Fruit fly (Drosophila melanogaster): ENCODE data around the gene CG10681.

DNA sequence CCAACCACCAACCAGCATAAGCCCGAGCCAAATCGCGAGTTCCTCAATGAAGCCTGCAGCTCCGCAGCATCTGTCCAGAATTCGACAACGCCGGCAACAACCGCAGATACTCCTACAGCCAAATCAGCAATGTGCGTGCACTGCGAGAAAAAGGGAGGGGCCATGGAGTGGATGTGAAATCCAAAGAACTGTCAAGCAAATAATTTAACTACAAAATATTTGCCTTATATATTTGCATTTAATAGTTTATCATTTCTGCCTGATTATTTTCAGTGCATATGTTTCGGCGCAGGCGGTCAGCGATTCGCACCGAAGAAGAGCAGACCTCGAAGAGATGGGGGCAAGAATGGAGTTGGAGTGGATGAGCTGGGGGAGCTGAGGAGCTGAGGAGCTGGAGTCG, 50.4 kb downstream of the CG10681 start:
- no peak for TF ChIP-seq CG8478 (optimal IDR thresholded peaks at IDR 0.05)
- no peak for TF ChIP-seq CTCF (optimal IDR thresholded peaks at IDR 0.05)
